Worm (Caenorhabditis elegans): ENCODE results near the gene K06A9.2.

ce11 chrX:1571949-1572348 lies 35.8 kb downstream of the K06A9.2 start, which contains the start of gene H02F09.2:
- TF ChIP-seq ama-1 (optimal IDR thresholded peaks at IDR 0.05): no peak
- no peak for TF ChIP-seq hmbx-1 (tag; optimal IDR thresholded peaks at IDR 0.05)

Data from whole organism, early embryonic.